Worm (Caenorhabditis elegans): Measurements from ENCODE around the gene F26F2.7.

The F26F2.7 gene

ce11 chrV:20633619-20634018, 52.8 kb downstream of the F26F2.7 start, which contains the start of gene F46B3.15:
Gene F46B3.15 (minus strand): TSS chrV:20633719.
- TF ChIP-seq ceh-28 (tag; optimal IDR thresholded peaks at IDR 0.05), result no peak
- no peak for TF ChIP-seq zip-11 (GFP tag; IDR thresholded peaks at IDR 0.05)
- no peak for TF ChIP-seq spr-1 (tag; optimal IDR thresholded peaks at IDR 0.05)
- no peak for TF ChIP-seq gei-8 (GFP tag; optimal IDR thresholded peaks at IDR 0.05)
- TF ChIP-seq mdl-1 (tag; optimal IDR thresholded peaks at IDR 0.05), result no peak
- TF ChIP-seq nhr-77 (tag; optimal IDR thresholded peaks at IDR 0.05), result no peak

ce11 chrV:20634330-20634729, 53.5 kb downstream of the F26F2.7 start, which contains the start of gene F46B3.16:
Gene F46B3.16 (plus strand): TSS chrV:20634630.
- TF ChIP-seq ztf-11 (tag; optimal IDR thresholded peaks at IDR 0.05) (no peak), nhr-111 (GFP tag; optimal IDR thresholded peaks at IDR 0.05) (no peak), pqm-1 (tag; optimal IDR thresholded peaks at IDR 0.05) (no peak), ceh-44 (GFP tag; IDR thresholded peaks at IDR 0.05) (no peak), ces-1 (GFP tag; optimal IDR thresholded peaks at IDR 0.05) (no peak), Y48G9A.11 (GFP tag; IDR thresholded peaks at IDR 0.05) (no peak), unc-62 (GFP tag; optimal IDR thresholded peaks at IDR 0.05 in 1 of 2) (no peak), unc-62 (tag; optimal IDR thresholded peaks at IDR 0.05) (no peak), lir-3 (tag; optimal IDR thresholded peaks at IDR 0.05) (no peak)

ce11 chrV:20636855-20637254, 56.1 kb downstream of the F26F2.7 start, which contains the start of gene ttr-13:
Gene ttr-13 (minus strand): TSS chrV:20636955.
- no peak for TF ChIP-seq tag-97 (GFP tag; IDR thresholded peaks at IDR 0.05)

ce11 chrV:20638344-20638743, 57.6 kb downstream of the F26F2.7 start, which contains the start of gene Y44A6B.3:
Gene Y44A6B.3 (minus strand): TSS chrV:20638444.
- no peak for TF ChIP-seq nhr-102 (tag; optimal IDR thresholded peaks at IDR 0.05)
- no peak for TF ChIP-seq F10B5.3 (tag; optimal IDR thresholded peaks at IDR 0.05)
- no peak for TF ChIP-seq nhr-237 (tag; optimal IDR thresholded peaks at IDR 0.05)
- TF ChIP-seq madf-9 (GFP tag; conservative IDR thresholded peaks at IDR 0.05), result no peak
- TF ChIP-seq skn-1 (tag; optimal IDR thresholded peaks at IDR 0.05), result no peak
- no peak for TF ChIP-seq nhr-48 (tag; optimal IDR thresholded peaks at IDR 0.05)
- TF ChIP-seq ceh-20 (GFP tag; IDR thresholded peaks at IDR 0.05), result no peak
- no peak for TF ChIP-seq nhr-25 (tag; optimal IDR thresholded peaks at IDR 0.05; ENCODE audit: borderline replicate concordance, insufficient read depth)
- no peak for TF ChIP-seq egl-43 (GFP tag; IDR thresholded peaks at IDR 0.05)
- TF ChIP-seq F44E2.7 (GFP tag; IDR thresholded peaks at IDR 0.05), result no peak
- TF ChIP-seq nhr-28 (tag; optimal IDR thresholded peaks at IDR 0.05), result no peak
- no peak for TF ChIP-seq ceh-44 (GFP tag; IDR thresholded peaks at IDR 0.05)
- no peak for TF ChIP-seq arid-1 (GFP tag; conservative IDR thresholded peaks at IDR 0.05)

- no peak for TF ChIP-seq nhr-48 (tag; optimal IDR thresholded peaks at IDR 0.05)
- no peak for TF ChIP-seq pha-4 (GFP tag; IDR thresholded peaks at IDR 0.05)
- TF ChIP-seq pha-4 (tag; optimal IDR thresholded peaks at IDR 0.05), result no peak
- TF ChIP-seq nhr-42 (GFP tag; IDR thresholded peaks at IDR 0.05), result no peak
- TF ChIP-seq ctbp-1 (GFP tag; IDR thresholded peaks at IDR 0.05), result no peak
- TF ChIP-seq dmd-9 (GFP tag; IDR thresholded peaks at IDR 0.05), result no peak
Observed at ce11 chrV:20639294-20639693, 58.5 kb downstream of the F26F2.7 start, which contains the start of gene srxa-14. Gene srxa-14 (plus strand): TSS chrV:20639594.
